Fruit fly (Drosophila melanogaster) whole organism, embryonic: ENCODE measurements around the gene BthD.
A peak's percentile ranks its signal among the peaks of the same experiment; 100 is the strongest.

Source experiments
- Adf1 ChIP-seq: fragments of 200-800 bp; sonication (Bioruptor generic); IDR thresholded peaks from 2 replicates; pipeline ENCODE4 v1.3.6; 2022; ENCODE audit warnings: missing biosample characterization, missing genetic modification characterization
- BtbVII ChIP-seq: fragments of 200-800 bp; sonication (Bioruptor generic); optimal IDR thresholded peaks from 3 replicates; lab custom pipeline; 2017; ENCODE audit warnings: missing biosample characterization, mild to moderate bottlenecking, missing genetic modification characterization
- CG10209 ChIP-seq: fragments of 200-800 bp; sonication (Bioruptor generic); optimal IDR thresholded peaks from 3 replicates; lab custom pipeline; 2017; ENCODE audit warnings: missing biosample characterization, mild to moderate bottlenecking, missing genetic modification characterization, missing genetic modification reagents
- CG10366 ChIP-seq: fragments of 200-800 bp; sonication (Bioruptor generic); IDR thresholded peaks from 2 replicates; pipeline ENCODE4 v1.3.6; 2022; ENCODE audit warnings: missing biosample characterization, missing genetic modification characterization
- CG10959 ChIP-seq: fragments of 200-800 bp; sonication (Bioruptor generic); IDR thresholded peaks from 2 replicates; pipeline ENCODE4 v1.3.6; 2022; ENCODE audit warnings: missing biosample characterization, missing genetic modification characterization
- CG11456 ChIP-seq: fragments of 200-800 bp; sonication (Bioruptor generic); IDR thresholded peaks from 3 replicates; pipeline ENCODE4 v1.3.6; 2022; ENCODE audit warnings: missing biosample characterization, missing genetic modification characterization
- CG12659 ChIP-seq: fragments of 200-800 bp; sonication (Bioruptor generic); optimal IDR thresholded peaks from 3 replicates; lab custom pipeline; 2017; ENCODE audit warnings: mild to moderate bottlenecking, missing biosample characterization, missing genetic modification reagents, missing genetic modification characterization
- CG13894 ChIP-seq: fragments of 200-800 bp; sonication (Bioruptor generic); optimal IDR thresholded peaks from 3 replicates; lab custom pipeline; 2018; ENCODE audit warnings: missing biosample characterization, mild to moderate bottlenecking, missing genetic modification characterization, moderate library complexity
- CG15269 ChIP-seq: fragments of 200-800 bp; sonication (Bioruptor generic); optimal IDR thresholded peaks from 2 replicates; lab custom pipeline; 2018; ENCODE audit warnings: missing biosample characterization, mild to moderate bottlenecking, missing genetic modification characterization, moderate library complexity
- CG1792 ChIP-seq: fragments of 200-800 bp; sonication (Bioruptor generic); optimal IDR thresholded peaks from 2 replicates; lab custom pipeline; 2016; ENCODE audit warnings: missing biosample characterization, missing genetic modification characterization
- CG4282 ChIP-seq: fragments of 200-800 bp; sonication (Bioruptor generic); optimal IDR thresholded peaks from 2 replicates; lab custom pipeline; 2016; ENCODE audit warnings: missing biosample characterization, missing genetic modification characterization
- CG43689 ChIP-seq: fragments of 200-800 bp; sonication (Bioruptor generic); IDR thresholded peaks from 2 replicates; pipeline ENCODE4 v1.3.6; 2022; ENCODE audit warnings: missing biosample characterization, missing genetic modification characterization
- CG4707 ChIP-seq: fragments of 200-800 bp; sonication (Bioruptor generic); optimal IDR thresholded peaks from 2 replicates; lab custom pipeline; 2018; ENCODE audit warnings: missing biosample characterization, mild to moderate bottlenecking, missing genetic modification characterization, moderate library complexity
- CG4854 ChIP-seq: fragments of 200-800 bp; sonication (Bioruptor generic); optimal IDR thresholded peaks from 2 replicates; lab custom pipeline; 2016; ENCODE audit warnings: missing biosample characterization, missing genetic modification characterization, inconsistent platforms
- CG6654 ChIP-seq: fragments of 200-800 bp; sonication (Bioruptor generic); optimal IDR thresholded peaks from 2 replicates; lab custom pipeline; 2017; ENCODE audit warnings: missing biosample characterization, mild to moderate bottlenecking, missing genetic modification characterization
- CG6689 ChIP-seq: fragments of 200-800 bp; sonication (Bioruptor generic); IDR thresholded peaks from 2 replicates; pipeline ENCODE4 v1.3.6; 2022; ENCODE audit warnings: missing biosample characterization, missing genetic modification characterization
- CG7556 ChIP-seq: fragments of 200-800 bp; sonication (Bioruptor generic); optimal IDR thresholded peaks from 2 replicates; lab custom pipeline; 2017; ENCODE audit warnings: missing biosample characterization, mild to moderate bottlenecking, missing genetic modification characterization
- CG8281 ChIP-seq: fragments of 200-800 bp; sonication (Bioruptor generic); optimal IDR thresholded peaks from 2 replicates; lab custom pipeline; 2018; ENCODE audit warnings: missing biosample characterization, mild to moderate bottlenecking, missing genetic modification characterization, moderate library complexity
- CG8359 ChIP-seq: fragments of 200-800 bp; sonication (Bioruptor generic); optimal IDR thresholded peaks from 2 replicates; lab custom pipeline; 2017; ENCODE audit warnings: missing biosample characterization, mild to moderate bottlenecking, missing genetic modification characterization, borderline replicate concordance
- CG8388 ChIP-seq: fragments of 200-800 bp; sonication (Bioruptor generic); optimal IDR thresholded peaks from 2 replicates; lab custom pipeline; 2019; ENCODE audit warnings: missing biosample characterization, mild to moderate bottlenecking, missing genetic modification characterization, moderate library complexity
- CG9437 ChIP-seq: fragments of 200-800 bp; sonication (Bioruptor generic); optimal IDR thresholded peaks from 2 replicates; lab custom pipeline; 2018; ENCODE audit warnings: missing biosample characterization, mild to moderate bottlenecking, missing genetic modification characterization
- CG9727 ChIP-seq: fragments of 200-800 bp; sonication (Bioruptor generic); optimal IDR thresholded peaks from 3 replicates; lab custom pipeline; 2017; ENCODE audit warnings: missing biosample characterization, mild to moderate bottlenecking, missing genetic modification characterization
- Dbx ChIP-seq: fragments of 200-800 bp; sonication (Bioruptor generic); IDR thresholded peaks from 3 replicates; pipeline ENCODE4 v1.3.6; 2022; ENCODE audit warnings: missing biosample characterization, missing genetic modification characterization
- Dp ChIP-seq: fragments of 200-800 bp; sonication (Bioruptor generic); optimal IDR thresholded peaks from 2 replicates; lab custom pipeline; 2018; ENCODE audit warnings: missing biosample characterization, mild to moderate bottlenecking, missing genetic modification characterization, moderate library complexity
- Drgx ChIP-seq: fragments of 200-800 bp; sonication (Bioruptor generic); IDR thresholded peaks from 2 replicates; pipeline ENCODE4 v1.3.6; 2022; ENCODE audit warnings: missing biosample characterization, missing genetic modification characterization
- GATAe ChIP-seq: fragments of 200-800 bp; sonication (Bioruptor generic); conservative IDR thresholded peaks from 2 replicates; pipeline ENCODE4 v1.3.6; 2022; ENCODE audit warnings: missing biosample characterization, missing genetic modification characterization
- Med ChIP-seq: fragments of 200-800 bp; sonication (Bioruptor generic); peaks from one replicate; lab custom pipeline; 2016; ENCODE audit warnings: missing biosample characterization, missing genetic modification characterization, mild to moderate bottlenecking, inconsistent platforms, moderate library complexity
- Meics ChIP-seq: fragments of 200-800 bp; sonication (Bioruptor generic); optimal IDR thresholded peaks from 2 replicates; lab custom pipeline; 2017; ENCODE audit warnings: missing biosample characterization, mild to moderate bottlenecking, missing genetic modification characterization
- Nf-YC ChIP-seq: fragments of 200-800 bp; optimal IDR thresholded peaks from 3 replicates; lab custom pipeline; 2019; ENCODE audit warnings: missing biosample characterization, mild to moderate bottlenecking, missing genetic modification characterization, moderate library complexity
- Spps ChIP-seq: fragments of 200-800 bp; sonication (Bioruptor generic); optimal IDR thresholded peaks from 2 replicates; lab custom pipeline; 2018; ENCODE audit warnings: missing biosample characterization, mild to moderate bottlenecking, missing genetic modification characterization
- Sry-β ChIP-seq: fragments of 200-800 bp; sonication (Bioruptor generic); optimal IDR thresholded peaks from 2 replicates; lab custom pipeline; 2018; ENCODE audit warnings: missing biosample characterization, mild to moderate bottlenecking, missing genetic modification characterization, moderate library complexity
- Stat92E ChIP-seq, 3 experiments: fragments of >200 bp in 2 of 3; fragments of 200-800 bp in 1 of 3; sonication (Bioruptor generic) in 1 of 3; optimal IDR thresholded peaks; 2 replicates each; lab custom pipeline; 2017 to 2019; ENCODE audit warnings: missing biosample characterization in 3 of 3, missing genetic modification characterization in 3 of 3, mild to moderate bottlenecking in 1 of 3, moderate library complexity in 1 of 3
- TFAM ChIP-seq: fragments of 200-800 bp; sonication (Bioruptor generic); optimal IDR thresholded peaks from 2 replicates; lab custom pipeline; 2017; ENCODE audit warnings: missing biosample characterization, missing genetic modification characterization, inconsistent platforms
- Xbp1 ChIP-seq: fragments of 200-800 bp; sonication (Bioruptor generic); optimal IDR thresholded peaks from 3 replicates; lab custom pipeline; 2016; ENCODE audit warnings: missing biosample characterization, mild to moderate bottlenecking, missing genetic modification characterization
- YL-1 ChIP-seq: fragments of 200-800 bp; sonication (Bioruptor generic); optimal IDR thresholded peaks from 3 replicates; lab custom pipeline; 2017; ENCODE audit warnings: missing biosample characterization, mild to moderate bottlenecking, missing genetic modification characterization
- bowl ChIP-seq: fragments of 200-800 bp; sonication (Bioruptor generic); IDR thresholded peaks from 2 replicates; pipeline ENCODE4 v1.3.6; 2022; ENCODE audit warnings: missing biosample characterization, missing genetic modification characterization
- caup ChIP-seq: fragments of 200-800 bp; sonication (Bioruptor generic); optimal IDR thresholded peaks from 3 replicates; lab custom pipeline; 2017; ENCODE audit warnings: missing biosample characterization, mild to moderate bottlenecking, missing genetic modification characterization, moderate library complexity; ENCODE audit not compliant: severe bottlenecking
- danr ChIP-seq: fragments of 200-800 bp; sonication (Bioruptor generic); IDR thresholded peaks from 2 replicates; pipeline ENCODE4 v1.3.6; 2022; ENCODE audit warnings: missing biosample characterization, missing genetic modification characterization
- dati ChIP-seq: fragments of 200-800 bp; sonication (Bioruptor generic); IDR thresholded peaks from 2 replicates; pipeline ENCODE4 v1.3.6; 2022; ENCODE audit warnings: missing biosample characterization, missing genetic modification characterization
- dmrt11E ChIP-seq: fragments of 200-800 bp; sonication (Bioruptor generic); optimal IDR thresholded peaks from 3 replicates; lab custom pipeline; 2018; ENCODE audit warnings: missing biosample characterization, mild to moderate bottlenecking, missing genetic modification characterization, moderate library complexity
- fru ChIP-seq: fragments of >200 bp; optimal IDR thresholded peaks from 2 replicates; lab custom pipeline; 2017
- fu2 ChIP-seq: fragments of 200-800 bp; sonication (Bioruptor generic); optimal IDR thresholded peaks from 2 replicates; lab custom pipeline; 2016; ENCODE audit warnings: missing biosample characterization, missing genetic modification characterization
- pnt ChIP-seq: fragments of 200-800 bp; sonication (Bioruptor generic); optimal IDR thresholded peaks from 3 replicates; lab custom pipeline; 2016; ENCODE audit warnings: missing biosample characterization, missing genetic modification characterization
- ro ChIP-seq: fragments of 200-800 bp; sonication (Bioruptor generic); IDR thresholded peaks from 2 replicates; pipeline ENCODE4 v1.3.6; 2022; ENCODE audit warnings: missing biosample characterization, missing genetic modification characterization
- row ChIP-seq: fragments of 200-800 bp; sonication (Bioruptor generic); IDR thresholded peaks from 3 replicates; pipeline ENCODE4 v1.3.6; 2022; ENCODE audit warnings: missing biosample characterization, missing genetic modification characterization
- shn ChIP-seq: fragments of 200-800 bp; sonication (Bioruptor generic); optimal IDR thresholded peaks from 3 replicates; lab custom pipeline; 2016; ENCODE audit warnings: missing biosample characterization, missing genetic modification characterization
- slou ChIP-seq: fragments of 200-800 bp; sonication (Bioruptor generic); optimal IDR thresholded peaks from 3 replicates; lab custom pipeline; 2016; ENCODE audit warnings: missing biosample characterization, missing genetic modification characterization
- sqz ChIP-seq: fragments of 200-800 bp; sonication (Bioruptor generic); optimal IDR thresholded peaks from 3 replicates; lab custom pipeline; 2018; ENCODE audit warnings: missing biosample characterization, mild to moderate bottlenecking, missing genetic modification characterization
- tx ChIP-seq: fragments of 200-800 bp; sonication (Bioruptor generic); optimal IDR thresholded peaks from 2 replicates; lab custom pipeline; 2016; ENCODE audit warnings: missing biosample characterization, missing genetic modification characterization
- unc-4 ChIP-seq: fragments of 200-800 bp; sonication (Bioruptor generic); IDR thresholded peaks from 2 replicates; pipeline ENCODE4 v1.3.6; 2022; ENCODE audit warnings: missing biosample characterization, missing genetic modification characterization; ENCODE audit not compliant: partially characterized antibody
- vfl ChIP-seq: fragments of 200-800 bp; sonication (Bioruptor generic); optimal IDR thresholded peaks from 2 replicates; lab custom pipeline; 2016; ENCODE audit warnings: missing biosample characterization, missing genetic modification characterization

BthD gene

dm6 chrX:13572382-13572781, 39.5 kb upstream of the BthD start (continued):
- TF ChIP-seq caup (GFP tag; lab: Kevin White, UChicago) (peak; percentile 31), Nf-YC (tag; lab: Kevin White, UChicago) (no peak), bowl (no peak), CG4854 (GFP tag; lab: Kevin White, UChicago) (no peak), CG10209 (GFP tag; lab: Kevin White, UChicago) (peak; percentile 47), CG12659 (GFP tag; lab: Kevin White, UChicago) (peak; percentile 18), Spps (peak; percentile 32), slou (GFP tag; lab: Kevin White, UChicago) (no peak), CG9727 (GFP tag; lab: Kevin White, UChicago) (peak; percentile 45), CG15269 (peak; percentile 63), fru (lab: Kevin White, UChicago) (no peak), CG7556 (GFP tag; lab: Kevin White, UChicago) (peak; percentile 73), sqz (GFP tag; lab: Kevin White, UChicago) (no peak), Meics (GFP tag; lab: Kevin White, UChicago) (peak; percentile 60), Stat92E (GFP tag; optimal IDR thresholded peaks at IDR 0.05; lab: Kevin White, UChicago) (no peak), CG8388 (GFP tag; lab: Kevin White, UChicago) (peak; percentile 68), GATAe (no peak), CG43689 (GFP tag; lab: Robert Waterston, UW) (no peak), dmrt11E (tag; lab: Kevin White, UChicago) (peak; percentile 53), CG10366 (GFP tag; lab: Robert Waterston, UW) (peak; percentile 43), CG9437 (GFP tag; lab: Kevin White, UChicago) (peak; percentile 45), fu2 (GFP tag; lab: Kevin White, UChicago) (peak; percentile 13), shn (GFP tag; lab: Kevin White, UChicago) (peak; percentile 6), pnt (peak; percentile 42), Adf1 (GFP tag; lab: Robert Waterston, UW) (no peak), danr (no peak), CG11456 (no peak), CG8359 (GFP tag; lab: Kevin White, UChicago) (peak; percentile 32), CG4282 (GFP tag; lab: Kevin White, UChicago) (no peak), row (GFP tag; lab: Robert Waterston, UW) (peak; percentile 56), CG10959 (GFP tag; lab: Robert Waterston, UW) (no peak), CG6654 (GFP tag; lab: Kevin White, UChicago) (peak; percentile 51), Sry-β (no peak), TFAM (GFP tag; lab: Kevin White, UChicago) (no peak), CG13894 (peak; percentile 1), unc-4 (GFP tag; lab: Robert Waterston, UW) (no peak), tx (GFP tag; lab: Kevin White, UChicago) (peak; percentile 35), vfl (GFP tag; lab: Kevin White, UChicago) (no peak), CG1792 (GFP tag; lab: Kevin White, UChicago) (no peak), Drgx (0 out of 2 replicates have a peak, but pooled peaks have one; percentile 39), Med (peak; percentile 88), CG8281 (tag; lab: Kevin White, UChicago) (no peak), Dbx (peak; percentile 58; the same call in 2 of the 3 replicates), dati (GFP tag; lab: Robert Waterston, UW) (no peak), YL-1 (GFP tag; lab: Kevin White, UChicago) (no peak), Xbp1 (GFP tag; lab: Kevin White, UChicago) (peak; percentile 60), ro (no peak), CG4707 (GFP tag; lab: Kevin White, UChicago) (no peak), BtbVII (GFP tag; lab: Kevin White, UChicago) (peak; percentile 29), CG6689 (peak; percentile 48), Dp (GFP tag; lab: Kevin White, UChicago) (no peak)
